Fruit fly (Drosophila melanogaster): Measurements from ENCODE around the gene CG33664.

DNA sequence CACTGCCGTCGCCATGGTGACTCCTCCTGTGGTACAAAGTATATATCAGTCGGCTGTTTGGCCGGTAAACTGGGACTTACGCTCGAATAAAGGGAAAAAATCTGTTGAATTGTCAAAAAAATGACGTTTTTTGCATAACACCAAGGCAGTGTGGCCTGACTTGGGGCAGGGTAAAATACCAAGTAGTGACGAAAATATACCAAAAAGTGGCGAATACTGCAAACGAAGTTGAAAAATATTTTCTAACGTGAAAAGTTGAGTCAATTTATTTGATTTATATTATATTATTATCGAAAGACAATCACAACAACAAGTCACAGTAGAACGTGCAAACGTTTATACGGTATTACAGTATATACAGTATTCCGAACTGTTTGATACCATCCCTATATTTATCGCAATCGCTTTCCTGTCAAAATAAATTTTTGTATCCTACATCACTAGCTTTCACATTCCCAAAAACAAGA lies 33.8 kb upstream of the CG33664 start, which contains the start of the genes ND-B16.6 and kdn:
- TF ChIP-seq Hr96 (GFP tag; optimal IDR thresholded peaks at IDR 0.05) (no peak), CG5204 (GFP tag; optimal IDR thresholded peaks at IDR 0.05) (no peak), tj (GFP tag; optimal IDR thresholded peaks at IDR 0.05) (peak; percentile 37), CG12768 (GFP tag; optimal IDR thresholded peaks at IDR 0.05) (no peak), cic (GFP tag; optimal IDR thresholded peaks at IDR 0.05) (no peak), CG14711 (tag; optimal IDR thresholded peaks at IDR 0.05) (no peak), kay (GFP tag; ENCODE audit: borderline replicate concordance) (no peak), CG7045 (GFP tag; optimal IDR thresholded peaks at IDR 0.05) (no peak), CG7101 (tag; optimal IDR thresholded peaks at IDR 0.05) (no peak), CG1620 (GFP tag; optimal IDR thresholded peaks at IDR 0.05) (no peak), CG33017 (tag; optimal IDR thresholded peaks at IDR 0.05) (no peak), bab1 (GFP tag; optimal IDR thresholded peaks at IDR 0.05) (no peak), Crg-1 (GFP tag; optimal IDR thresholded peaks at IDR 0.05) (no peak)

Data from whole organism, adult.